Fruit fly (Drosophila melanogaster): ENCODE results near the gene CG31681.

CG31681 gene

dm6 chr2L:2286773-2287172 lies at the start of gene CG31681:
Gene CG31681 (minus strand): TSS chr2L:2286873.
- TF ChIP-seq vri (GFP tag; optimal IDR thresholded peaks at IDR 0.05), result no peak
- no peak for TF ChIP-seq Gug (GFP tag; IDR thresholded peaks at IDR 0.05)
- TF ChIP-seq CG6854 (GFP tag; optimal IDR thresholded peaks at IDR 0.05), result no peak
- no peak for TF ChIP-seq eg (GFP tag; IDR thresholded peaks at IDR 0.05)
- no peak for TF ChIP-seq Hr38 (GFP tag; optimal IDR thresholded peaks at IDR 0.05)
- TF ChIP-seq lz (GFP tag; optimal IDR thresholded peaks at IDR 0.05), result no peak
- no peak for TF ChIP-seq net (GFP tag; optimal IDR thresholded peaks at IDR 0.05)
- no peak for TF ChIP-seq Hr4 (GFP tag; optimal IDR thresholded peaks at IDR 0.05)
- TF ChIP-seq Lpt (GFP tag; optimal IDR thresholded peaks at IDR 0.05), result no peak
- TF ChIP-seq CG8319 (GFP tag; optimal IDR thresholded peaks at IDR 0.05), result no peak
- TF ChIP-seq pdm3 (GFP tag; optimal IDR thresholded peaks at IDR 0.05), result no peak
- TF ChIP-seq Ets21C (GFP tag; optimal IDR thresholded peaks at IDR 0.05), result no peak
- TF ChIP-seq spab (GFP tag; optimal IDR thresholded peaks at IDR 0.05), result no peak

DNA sequence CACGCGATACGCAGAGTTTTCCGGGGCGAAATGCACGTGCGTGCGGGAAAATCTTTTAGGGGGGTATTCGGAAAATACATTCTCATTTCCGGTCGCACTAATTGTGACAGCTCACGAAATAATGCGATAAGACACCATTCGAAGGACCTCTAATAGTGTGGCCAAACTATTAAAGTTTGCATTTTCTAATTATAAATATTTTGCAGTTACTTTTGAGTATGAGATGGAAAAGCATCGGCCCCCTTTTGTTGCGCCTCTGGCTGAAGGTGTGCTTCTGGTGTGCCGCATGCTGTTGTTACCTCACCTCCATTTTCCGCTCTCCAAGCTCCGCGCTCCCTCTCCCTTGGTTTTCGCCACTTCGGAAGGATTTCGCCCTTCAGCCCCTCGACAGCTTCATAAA lies 27.5 kb upstream of the CG31681 start:
- TF ChIP-seq Sox14 (GFP tag; optimal IDR thresholded peaks at IDR 0.05) (no peak), CG32006 (GFP tag; optimal IDR thresholded peaks at IDR 0.05) (peak; percentile 6)

DNA sequence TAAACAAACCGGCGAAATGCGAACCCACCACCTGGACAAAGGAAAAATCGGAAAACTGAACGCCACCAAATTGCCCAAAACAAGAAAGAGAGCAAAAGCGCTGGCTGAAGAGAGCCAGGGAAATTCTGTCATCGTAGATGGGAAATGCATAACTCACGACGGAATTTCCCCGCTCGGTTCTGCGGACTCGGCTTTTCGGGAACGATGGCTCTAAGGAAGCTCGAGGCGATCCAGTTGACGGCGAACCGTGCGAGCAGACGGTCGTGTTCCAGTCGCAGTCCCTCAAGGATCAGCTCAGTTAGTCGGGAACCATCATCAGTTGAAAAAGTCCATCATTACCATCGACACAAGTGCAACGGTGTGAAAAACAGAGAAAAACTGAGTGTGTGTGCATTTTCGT lies 24.8 kb upstream of the CG31681 start, which contains the start of gene eys:
Gene eys (plus strand): TSS at position 232 of the 400 bp plus-strand sequence.
- TF ChIP-seq svp (GFP tag) (no peak), CG31627 (GFP tag; optimal IDR thresholded peaks at IDR 0.05) (no peak), eg (GFP tag; IDR thresholded peaks at IDR 0.05) (no peak), Sox15 (GFP tag; optimal IDR thresholded peaks at IDR 0.05) (no peak), CG16779 (tag; optimal IDR thresholded peaks at IDR 0.05) (no peak), Ets96B (tag; optimal IDR thresholded peaks at IDR 0.05) (no peak), CG32006 (GFP tag; optimal IDR thresholded peaks at IDR 0.05) (no peak)

DNA sequence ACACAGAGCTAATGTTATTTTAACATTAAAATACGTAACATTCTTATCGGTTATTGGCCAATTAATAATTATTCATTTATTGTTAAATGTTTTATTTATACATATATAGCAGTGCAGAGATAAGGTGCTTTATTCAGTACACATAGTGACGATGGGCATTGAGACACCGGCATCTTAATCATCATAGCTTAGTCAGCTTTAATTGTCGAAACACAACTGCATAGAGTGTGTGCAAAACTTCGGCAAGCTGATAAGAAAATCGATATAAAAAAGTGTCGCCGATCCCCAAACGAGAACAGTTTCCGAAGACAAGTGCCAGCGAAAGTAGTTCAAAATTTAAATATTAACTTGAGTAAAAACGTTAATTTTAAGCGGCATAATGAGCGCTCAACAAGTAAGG lies 21.0 kb upstream of the CG31681 start, which contains the start of gene CG16995:
Gene CG16995 (plus strand): TSS at position 301 of the 400 bp plus-strand sequence.
- TF ChIP-seq lz (GFP tag; optimal IDR thresholded peaks at IDR 0.05), result no peak

DNA sequence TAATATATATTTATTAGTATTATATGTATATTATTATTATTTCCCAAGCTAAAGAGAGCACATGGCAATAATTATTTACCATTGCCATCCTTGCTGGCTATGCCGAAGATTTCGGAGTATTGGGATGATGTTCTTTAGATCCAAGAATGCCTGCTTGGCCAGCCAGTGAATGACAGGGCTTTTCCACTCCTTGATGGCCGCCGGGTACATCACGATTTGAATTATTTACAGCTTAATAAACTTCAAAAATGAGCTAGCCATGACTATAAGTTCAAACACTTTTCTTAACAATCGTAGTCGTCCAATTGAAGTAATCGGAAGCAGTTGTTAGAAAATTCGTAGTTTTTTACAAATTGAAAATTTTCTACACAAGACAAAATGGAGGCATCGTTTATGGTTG lies 13.1 kb upstream of the CG31681 start, which contains the start of gene CG31949:
Gene CG31949 (plus strand): TSS at position 301 of the 400 bp plus-strand sequence.
- TF ChIP-seq CG8632 (GFP tag; optimal IDR thresholded peaks at IDR 0.05), result no peak
- no peak for TF ChIP-seq acj6 (GFP tag; optimal IDR thresholded peaks at IDR 0.05)
- no peak for TF ChIP-seq fd85E (GFP tag; optimal IDR thresholded peaks at IDR 0.05)

- TF ChIP-seq vri (GFP tag; optimal IDR thresholded peaks at IDR 0.05), result no peak
- no peak for TF ChIP-seq lz (GFP tag; optimal IDR thresholded peaks at IDR 0.05)
- no peak for TF ChIP-seq spab (GFP tag; optimal IDR thresholded peaks at IDR 0.05)
- TF ChIP-seq CG8119 (GFP tag; IDR thresholded peaks at IDR 0.05), result no peak
- no peak for TF ChIP-seq Ets96B (tag; optimal IDR thresholded peaks at IDR 0.05)
- TF ChIP-seq fd59A (GFP tag; optimal IDR thresholded peaks at IDR 0.05), result no peak
- TF ChIP-seq CG1621 (tag; optimal IDR thresholded peaks at IDR 0.05), result no peak
- no peak for TF ChIP-seq CG6808 (GFP tag; optimal IDR thresholded peaks at IDR 0.05)
- TF ChIP-seq Met (GFP tag; optimal IDR thresholded peaks at IDR 0.05), result no peak
- TF ChIP-seq Sox14 (GFP tag; optimal IDR thresholded peaks at IDR 0.05), result no peak
These were observed 4.0 kb upstream of the CG31681 start, which contains the start of gene robl22E for dm6 chr2L:2290638-2291037. Gene robl22E (minus strand): TSS chr2L:2290738.

DNA sequence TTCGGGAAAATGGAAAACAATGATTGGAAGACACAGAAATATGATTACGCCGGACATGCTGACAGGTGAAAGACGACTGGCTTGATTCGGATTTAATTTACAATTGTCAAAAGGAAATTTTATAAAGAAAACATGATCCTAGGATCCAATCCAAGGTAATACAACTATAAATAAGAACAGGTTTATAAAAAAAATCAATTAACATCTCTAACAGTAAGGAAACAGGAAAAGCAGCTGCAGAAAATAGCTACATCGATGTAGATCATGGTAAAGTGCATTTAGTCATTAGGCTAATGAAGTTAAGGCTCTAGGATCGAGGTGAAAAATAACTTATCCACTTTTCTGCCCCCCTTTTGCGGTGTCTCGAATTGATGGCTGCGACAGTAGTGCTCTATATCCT lies 2.6 kb upstream of the CG31681 start, which contains the start of gene CG17237:
Gene CG17237 (minus strand): TSS at position 101 of the 400 bp plus-strand sequence.
- TF ChIP-seq CG1621 (tag; optimal IDR thresholded peaks at IDR 0.05), result no peak
- no peak for TF ChIP-seq Ets96B (tag; optimal IDR thresholded peaks at IDR 0.05)
- no peak for TF ChIP-seq CG7368 (GFP tag; optimal IDR thresholded peaks at IDR 0.05)
- no peak for TF ChIP-seq CG11762 (GFP tag; optimal IDR thresholded peaks at IDR 0.05; ENCODE audit: insufficient read depth)
- no peak for TF ChIP-seq OdsH (GFP tag; optimal IDR thresholded peaks at IDR 0.05)
- TF ChIP-seq CG6276 (GFP tag; optimal IDR thresholded peaks at IDR 0.05), result no peak
- TF ChIP-seq ss (GFP tag; optimal IDR thresholded peaks at IDR 0.05), result no peak
- no peak for TF ChIP-seq Hr38 (GFP tag; optimal IDR thresholded peaks at IDR 0.05)
- no peak for TF ChIP-seq CG8319 (GFP tag; optimal IDR thresholded peaks at IDR 0.05)
- no peak for TF ChIP-seq CG6854 (GFP tag; optimal IDR thresholded peaks at IDR 0.05)
- no peak for TF ChIP-seq fd59A (GFP tag; optimal IDR thresholded peaks at IDR 0.05)
- TF ChIP-seq CG8632 (GFP tag; optimal IDR thresholded peaks at IDR 0.05), result no peak
- TF ChIP-seq Sox102F (GFP tag; optimal IDR thresholded peaks at IDR 0.05), result no peak
- TF ChIP-seq lz (GFP tag; optimal IDR thresholded peaks at IDR 0.05), result no peak

All from whole organism, prepupa.